Worm (Caenorhabditis elegans) whole organism, dauer: ENCODE data around the gene R08A2.2.

Experiments used
- unc-62 ChIP-seq: sonication (generic microtip); optimal IDR thresholded peaks from 2 replicates; lab custom pipeline; 2017; ENCODE audit warnings: missing biosample characterization, missing genetic modification reagents, missing genetic modification characterization

The R08A2.2 gene

DNA sequence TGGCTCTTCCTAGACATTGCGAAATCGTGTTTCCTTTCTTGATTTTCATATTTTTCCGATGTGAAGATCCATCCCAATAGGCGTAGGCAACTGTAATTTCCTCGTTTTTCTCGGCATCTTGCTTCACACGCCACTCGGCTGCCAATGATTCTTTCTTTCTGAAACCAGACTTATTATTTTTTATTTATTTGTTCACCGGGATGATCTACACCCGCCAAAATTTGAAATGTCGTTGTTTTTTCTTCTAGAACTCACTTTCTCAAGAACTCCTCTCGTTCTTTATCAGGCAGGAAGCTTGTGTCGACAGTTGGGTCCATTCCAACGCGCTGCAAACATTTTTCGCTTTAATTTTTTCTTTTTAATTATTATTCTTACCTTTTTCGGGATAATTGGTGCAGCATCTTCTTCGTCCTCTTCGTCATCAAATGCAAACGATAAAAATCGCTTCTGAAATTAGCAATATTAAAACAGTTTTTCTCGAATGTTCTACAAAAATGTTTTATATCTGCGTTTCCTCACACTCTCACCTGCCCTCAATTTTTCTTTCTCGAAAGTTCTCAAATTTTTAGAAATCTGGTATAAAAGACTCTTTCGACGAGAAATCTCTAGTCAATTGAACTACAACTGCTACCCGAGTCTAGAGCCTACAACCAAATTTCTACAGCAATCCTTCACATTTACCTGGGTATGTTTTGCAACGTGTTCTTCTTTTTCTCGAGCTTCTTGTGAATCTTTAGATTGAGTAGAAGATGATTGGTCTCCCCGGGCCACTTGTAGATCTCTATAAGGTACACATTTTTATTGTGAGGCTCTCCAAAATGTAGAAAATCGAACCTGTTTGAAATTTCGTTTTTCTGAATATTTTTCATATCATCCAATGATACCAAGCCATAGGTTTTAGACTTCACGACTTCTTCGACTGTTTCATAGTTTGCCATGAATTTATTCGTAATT lies 30.9 kb downstream of the R08A2.2 start, which contains the start of gene hsp-90:
hsp-90 (plus strand) TSS at position 560 of the 954 bp plus-strand sequence.
- TF ChIP-seq unc-62 (GFP tag; lab: Kevin White, UChicago): no peak

DNA sequence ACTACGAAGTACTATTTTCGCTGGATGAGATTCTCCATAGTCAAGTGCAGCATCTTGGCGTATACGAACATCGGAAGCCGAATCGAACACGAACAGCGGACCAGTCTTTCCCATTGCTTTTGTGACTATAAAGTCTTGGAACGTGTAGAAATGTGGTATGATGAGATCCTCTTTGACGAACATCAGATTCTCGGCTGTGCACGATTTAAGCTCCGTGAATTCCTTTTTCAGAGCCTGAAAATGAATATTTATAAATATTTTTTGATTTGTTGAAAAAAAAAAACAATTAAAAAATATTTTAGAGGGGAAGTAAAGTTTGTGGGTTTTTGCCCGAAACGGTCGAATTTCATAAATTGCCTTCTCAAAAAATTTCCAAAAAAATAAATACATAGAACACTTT lies 31.6 kb downstream of the R08A2.2 start:
- TF ChIP-seq unc-62 (GFP tag; lab: Kevin White, UChicago): no peak

DNA sequence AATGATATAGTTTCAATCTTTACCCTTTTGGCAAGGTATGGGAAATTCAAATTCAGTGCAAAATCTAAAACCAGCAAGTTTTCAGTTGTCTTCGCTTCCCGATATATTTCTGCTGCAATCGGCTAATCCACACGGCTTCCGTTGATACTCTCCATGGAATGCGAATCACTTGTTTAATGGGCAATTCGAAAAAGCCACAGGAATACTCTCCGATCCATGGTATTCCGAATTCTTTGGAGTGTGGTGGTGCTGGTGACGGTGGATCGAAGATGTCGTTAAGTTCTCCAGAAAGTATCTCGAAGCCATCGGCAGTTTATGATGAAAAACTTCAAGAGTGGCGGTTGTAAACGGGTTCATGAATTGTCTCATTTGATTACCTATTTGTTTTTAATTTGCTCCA lies 32.2 kb downstream of the R08A2.2 start:
- TF ChIP-seq unc-62 (GFP tag; lab: Kevin White, UChicago): no peak

DNA sequence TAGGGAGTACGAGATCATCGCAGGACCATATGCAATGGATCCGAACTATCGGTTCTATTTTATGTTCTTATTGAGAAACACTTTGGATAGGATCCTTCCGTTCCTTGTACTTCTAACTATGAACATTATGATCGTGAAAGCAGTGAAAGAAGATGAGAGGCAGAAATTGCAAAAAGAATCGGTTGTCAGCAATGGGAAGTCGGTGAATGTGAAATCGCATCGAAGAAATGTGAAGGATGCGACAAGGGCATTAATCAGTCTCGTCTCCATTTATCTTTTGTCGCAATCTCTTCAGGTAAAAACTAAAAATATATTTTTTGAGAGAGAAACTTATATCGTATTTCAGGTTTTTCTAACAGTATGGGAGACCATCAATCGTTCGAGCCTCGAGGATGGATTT lies 32.6 kb downstream of the R08A2.2 start:
- TF ChIP-seq unc-62 (GFP tag; lab: Kevin White, UChicago): no peak

DNA sequence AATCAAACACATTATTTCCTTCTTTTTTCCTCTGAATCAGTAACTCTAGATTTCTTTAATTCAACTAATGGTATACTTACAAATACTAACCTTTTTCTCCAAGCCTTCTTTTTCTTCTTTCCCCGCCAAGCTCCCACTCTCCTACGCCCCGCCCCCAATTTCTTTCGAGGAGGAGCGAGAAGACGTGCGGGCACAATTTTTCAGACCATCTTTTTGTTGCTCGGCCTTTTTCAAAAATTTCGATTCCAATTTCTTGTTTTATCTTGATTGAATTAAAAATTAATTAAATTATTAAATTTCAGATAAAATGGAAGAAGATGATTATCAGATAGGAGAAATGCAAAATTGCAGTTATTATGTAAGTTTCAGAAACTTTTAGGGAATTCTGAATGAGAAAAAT lies 35.5 kb downstream of the R08A2.2 start, which contains the start of gene C47E8.3:
C47E8.3 (plus strand) TSS at position 301 of the 400 bp plus-strand sequence.
- no peak for TF ChIP-seq unc-62 (GFP tag; lab: Kevin White, UChicago)

DNA sequence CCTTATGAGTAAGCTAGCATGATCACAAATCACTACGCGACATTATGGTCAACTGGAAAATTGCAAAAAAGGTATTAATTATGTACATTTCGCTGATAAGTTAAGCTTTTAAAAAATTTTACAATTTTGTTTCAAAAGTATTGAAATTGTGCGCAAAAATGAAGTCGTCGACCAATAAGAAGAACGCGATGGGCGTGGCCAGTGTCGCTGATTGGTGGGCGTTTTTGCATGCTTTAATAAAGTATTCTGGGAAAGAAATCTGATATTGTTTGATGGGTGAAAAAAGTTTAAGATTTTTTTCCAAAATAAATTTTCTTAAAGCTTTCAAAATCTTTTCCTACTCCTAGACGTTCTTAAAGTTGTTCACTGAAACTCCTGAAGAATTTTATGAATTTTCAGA lies 37.2 kb downstream of the R08A2.2 start:
- no peak for TF ChIP-seq unc-62 (GFP tag; lab: Kevin White, UChicago)

DNA sequence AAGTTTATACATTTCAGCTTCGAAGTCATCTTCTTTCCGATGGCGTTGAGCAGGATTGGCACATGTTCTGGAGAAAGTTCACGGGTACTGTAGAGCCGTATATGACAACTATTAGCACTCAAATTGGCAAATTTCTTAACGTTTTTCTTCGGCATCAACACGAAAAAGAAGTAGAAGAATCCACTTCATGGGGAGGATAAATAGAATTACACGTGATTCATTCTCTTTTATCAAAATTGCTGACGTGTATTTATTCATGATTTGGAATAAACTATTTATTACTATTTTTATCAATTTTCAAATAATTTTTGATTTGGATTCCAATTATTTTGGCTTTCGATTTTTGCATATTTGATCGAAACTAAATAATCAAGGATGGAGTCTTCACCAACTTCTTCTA lies 49.8 kb downstream of the R08A2.2 start, which contains the start of gene C47E8.1:
C47E8.1 (plus strand) TSS at position 301 of the 400 bp plus-strand sequence.
- no peak for TF ChIP-seq unc-62 (GFP tag; lab: Kevin White, UChicago)
